Fruit fly (Drosophila melanogaster) whole organism, embryonic: ENCODE data around the gene CG31463.

ENCODE experiments used
- Antp ChIP-seq: fragments of 200-800 bp; sonication (Bioruptor generic); optimal IDR thresholded peaks from 3 replicates; lab custom pipeline; 2016; ENCODE audit warnings: missing biosample characterization, missing genetic modification characterization
- BtbVII ChIP-seq: fragments of 200-800 bp; sonication (Bioruptor generic); optimal IDR thresholded peaks from 3 replicates; lab custom pipeline; 2017; ENCODE audit warnings: missing biosample characterization, mild to moderate bottlenecking, missing genetic modification characterization
- CG10267 ChIP-seq: fragments of 200-800 bp; sonication (Bioruptor generic); optimal IDR thresholded peaks from 2 replicates; lab custom pipeline; 2018; ENCODE audit warnings: missing biosample characterization, mild to moderate bottlenecking, missing genetic modification characterization, moderate library complexity
- CG10274 ChIP-seq: fragments of 200-800 bp; sonication (Bioruptor generic); optimal IDR thresholded peaks from 3 replicates; lab custom pipeline; 2017; ENCODE audit warnings: missing biosample characterization, mild to moderate bottlenecking, missing genetic modification characterization
- CG10543 ChIP-seq: fragments of 200-800 bp; sonication (Bioruptor generic); optimal IDR thresholded peaks from 3 replicates; lab custom pipeline; 2017; ENCODE audit warnings: missing biosample characterization, mild to moderate bottlenecking, missing genetic modification characterization, moderate library complexity
- CG12236 ChIP-seq: fragments of 200-800 bp; sonication (Bioruptor generic); optimal IDR thresholded peaks from 2 replicates; lab custom pipeline; 2016; ENCODE audit warnings: missing biosample characterization, missing genetic modification characterization
- CG12769 ChIP-seq: fragments of 200-800 bp; sonication (Bioruptor generic); optimal IDR thresholded peaks from 2 replicates; lab custom pipeline; 2019; ENCODE audit warnings: missing biosample characterization, mild to moderate bottlenecking, missing genetic modification characterization, moderate library complexity
- CG13624 ChIP-seq: fragments of 200-800 bp; sonication (Bioruptor generic); optimal IDR thresholded peaks from 2 replicates; lab custom pipeline; 2016; ENCODE audit warnings: missing biosample characterization, missing genetic modification characterization
- CG14965 ChIP-seq: fragments of 200-800 bp; sonication (Bioruptor generic); optimal IDR thresholded peaks from 2 replicates; lab custom pipeline; 2016; ENCODE audit warnings: missing biosample characterization, missing genetic modification characterization, borderline replicate concordance
- CG33557 ChIP-seq: fragments of 200-800 bp; sonication (Bioruptor generic); optimal IDR thresholded peaks from 2 replicates; lab custom pipeline; 2019; ENCODE audit warnings: missing biosample characterization, mild to moderate bottlenecking, missing genetic modification characterization, moderate library complexity
- CG3838 ChIP-seq: fragments of 200-800 bp; sonication (Bioruptor generic); optimal IDR thresholded peaks from 3 replicates; lab custom pipeline; 2016; ENCODE audit warnings: missing biosample characterization, missing genetic modification characterization
- CG6272 ChIP-seq: fragments of 200-800 bp; sonication (Bioruptor generic); IDR thresholded peaks from 2 replicates; pipeline ENCODE4 v1.3.6; 2022; ENCODE audit warnings: missing biosample characterization, missing genetic modification characterization
- CG8359 ChIP-seq: fragments of 200-800 bp; sonication (Bioruptor generic); optimal IDR thresholded peaks from 2 replicates; lab custom pipeline; 2017; ENCODE audit warnings: missing biosample characterization, mild to moderate bottlenecking, missing genetic modification characterization, borderline replicate concordance
- CrebB ChIP-seq: fragments of 200-800 bp; sonication (Bioruptor generic); optimal IDR thresholded peaks from 3 replicates; lab custom pipeline; 2018; ENCODE audit warnings: missing biosample characterization, mild to moderate bottlenecking, missing genetic modification characterization
- Ets65A ChIP-seq: fragments of 200-800 bp; sonication (Bioruptor generic); peaks from one replicate; lab custom pipeline; 2016; ENCODE audit warnings: missing biosample characterization, missing genetic modification characterization
- Hr39 ChIP-seq: fragments of >200 bp; optimal IDR thresholded peaks from 2 replicates; lab custom pipeline; 2017
- Lhr ChIP-seq: fragments of 200-800 bp; sonication (Bioruptor generic); optimal IDR thresholded peaks from 3 replicates; lab custom pipeline; 2017; ENCODE audit warnings: mild to moderate bottlenecking, missing biosample characterization, missing genetic modification reagents, missing genetic modification characterization
- Mad ChIP-seq: fragments of 200-800 bp; sonication (Bioruptor generic); optimal IDR thresholded peaks from 2 replicates; lab custom pipeline; 2016; ENCODE audit warnings: missing biosample characterization, missing genetic modification characterization
- Med ChIP-seq: fragments of 200-800 bp; sonication (Bioruptor generic); peaks from one replicate; lab custom pipeline; 2016; ENCODE audit warnings: missing biosample characterization, missing genetic modification characterization, mild to moderate bottlenecking, inconsistent platforms, moderate library complexity
- Ravus ChIP-seq: fragments of 200-800 bp; sonication (Bioruptor generic); IDR thresholded peaks from 2 replicates; pipeline ENCODE4 v1.3.6; 2022; ENCODE audit warnings: missing biosample characterization, missing genetic modification characterization
- Stat92E ChIP-seq, 3 experiments: fragments of >200 bp in 2 of 3; fragments of 200-800 bp in 1 of 3; sonication (Bioruptor generic) in 1 of 3; optimal IDR thresholded peaks; 2 replicates each; lab custom pipeline; 2017 to 2019; ENCODE audit warnings: missing biosample characterization in 3 of 3, missing genetic modification characterization in 3 of 3, mild to moderate bottlenecking in 1 of 3, moderate library complexity in 1 of 3
- Trl ChIP-seq, 3 experiments: fragments of >200 bp in 2 of 3; fragments of 200-800 bp in 1 of 3; sonication (Bioruptor generic) in 1 of 3; optimal IDR thresholded peaks; 2 replicates in 1 of 3; 3 replicates in 2 of 3; lab custom pipeline; 2016 to 2017; ENCODE audit warnings: missing biosample characterization in 1 of 3, missing genetic modification characterization in 1 of 3
- Usf ChIP-seq: fragments of 200-800 bp; sonication (Bioruptor generic); optimal IDR thresholded peaks from 2 replicates; lab custom pipeline; 2017; ENCODE audit warnings: missing genotype, missing biosample characterization, missing genetic modification characterization
- amos ChIP-seq: fragments of 200-800 bp; sonication (Bioruptor generic); IDR thresholded peaks from 2 replicates; pipeline ENCODE4 v1.3.6; 2022; ENCODE audit warnings: missing biosample characterization, missing genetic modification characterization; ENCODE audit not compliant: partially characterized antibody
- ara ChIP-seq: fragments of 200-800 bp; sonication (Bioruptor generic); IDR thresholded peaks from 2 replicates; pipeline ENCODE4 v1.3.6; 2022; ENCODE audit warnings: missing biosample characterization, missing genetic modification characterization
- cad ChIP-seq: fragments of >200 bp; optimal IDR thresholded peaks from 2 replicates; lab custom pipeline; 2017; ENCODE audit warnings: missing biosample characterization, missing genetic modification characterization
- chinmo ChIP-seq: fragments of 200-800 bp; sonication (Bioruptor generic); IDR thresholded peaks from 4 replicates; pipeline ENCODE4 v1.3.6; 2022; ENCODE audit warnings: missing biosample characterization, missing genetic modification characterization; ENCODE audit not compliant: partially characterized antibody
- ci ChIP-seq: fragments of 200-800 bp; sonication (Bioruptor generic); IDR thresholded peaks from 3 replicates; pipeline ENCODE4 v1.3.6; 2022; ENCODE audit warnings: missing biosample characterization, missing genetic modification characterization
- corto ChIP-seq: fragments of 200-800 bp; sonication (Bioruptor generic); optimal IDR thresholded peaks from 2 replicates; lab custom pipeline; 2016; ENCODE audit warnings: missing biosample characterization, mild to moderate bottlenecking, missing genetic modification characterization, moderate library complexity
- crol ChIP-seq: fragments of 200-800 bp; sonication (Bioruptor generic); IDR thresholded peaks from 2 replicates; pipeline ENCODE4 v1.3.6; 2022; ENCODE audit warnings: missing biosample characterization, missing genetic modification characterization
- dimm ChIP-seq: fragments of 200-800 bp; sonication (Bioruptor generic); IDR thresholded peaks from 2 replicates; pipeline ENCODE4 v1.3.6; 2022; ENCODE audit warnings: missing biosample characterization, missing genetic modification characterization
- dpn ChIP-seq, 2 experiments: fragments of 200-800 bp; sonication (Bioruptor generic); optimal IDR thresholded peaks; 3 replicates each; lab custom pipeline; 2016; ENCODE audit warnings: missing biosample characterization in 2 of 2, missing genetic modification characterization in 2 of 2
- insv ChIP-seq, 2 experiments: fragments of 200-800 bp; sonication (Bioruptor generic); optimal IDR thresholded peaks; 3 replicates each; lab custom pipeline; 2016 to 2018; ENCODE audit warnings: missing biosample characterization in 2 of 2, missing genetic modification characterization in 2 of 2
- inv ChIP-seq: fragments of 200-800 bp; sonication (Bioruptor generic); IDR thresholded peaks from 2 replicates; pipeline ENCODE4 v1.3.6; 2022; ENCODE audit warnings: missing biosample characterization, missing genetic modification characterization; ENCODE audit not compliant: partially characterized antibody
- lab ChIP-seq: fragments of 200-800 bp; sonication (Bioruptor generic); optimal IDR thresholded peaks from 3 replicates; lab custom pipeline; 2017; ENCODE audit warnings: missing biosample characterization, missing genetic modification characterization, mild to moderate bottlenecking, moderate library complexity, missing genetic modification reagents
- mam ChIP-seq: fragments of 200-800 bp; sonication (Bioruptor generic); optimal IDR thresholded peaks from 3 replicates; lab custom pipeline; 2016; ENCODE audit warnings: missing biosample characterization, missing genetic modification characterization
- onecut ChIP-seq: fragments of 200-800 bp; sonication (Bioruptor generic); IDR thresholded peaks from 2 replicates; pipeline ENCODE4 v1.3.6; 2022; ENCODE audit warnings: missing biosample characterization, missing genetic modification characterization
- scrt ChIP-seq: fragments of 200-800 bp; sonication (Bioruptor generic); optimal IDR thresholded peaks from 2 replicates; lab custom pipeline; 2018; ENCODE audit warnings: missing biosample characterization, mild to moderate bottlenecking, missing genetic modification characterization, moderate library complexity
- seq ChIP-seq: fragments of 200-800 bp; sonication (Bioruptor generic); IDR thresholded peaks from 2 replicates; pipeline ENCODE4 v1.3.6; 2022; ENCODE audit warnings: missing biosample characterization, missing genetic modification characterization
- sisA ChIP-seq: fragments of 200-800 bp; sonication (Bioruptor generic); IDR thresholded peaks from 2 replicates; pipeline ENCODE4 v1.3.6; 2022; ENCODE audit warnings: missing biosample characterization, missing genetic modification characterization
- tll ChIP-seq, 2 experiments: fragments of 200-800 bp in 1 of 2; fragments of >200 bp in 1 of 2; sonication (Bioruptor generic) in 1 of 2; optimal IDR thresholded peaks; 2 replicates each; lab custom pipeline; 2017 to 2019; ENCODE audit warnings: missing biosample characterization in 2 of 2, missing genetic modification characterization in 2 of 2, mild to moderate bottlenecking in 1 of 2, moderate library complexity in 1 of 2
- ttk ChIP-seq: fragments of 200-800 bp; sonication (Bioruptor generic); IDR thresholded peaks from 2 replicates; pipeline ENCODE4 v2.1.2; 2022; ENCODE audit warnings: missing biosample characterization, missing genetic modification characterization
- unc-4 ChIP-seq: fragments of 200-800 bp; sonication (Bioruptor generic); IDR thresholded peaks from 2 replicates; pipeline ENCODE4 v1.3.6; 2022; ENCODE audit warnings: missing biosample characterization, missing genetic modification characterization; ENCODE audit not compliant: partially characterized antibody
- usp ChIP-seq: fragments of >200 bp; optimal IDR thresholded peaks from 2 replicates; lab custom pipeline; 2017; ENCODE audit warnings: missing biosample characterization, missing genetic modification characterization
- zfh1 ChIP-seq: fragments of 200-800 bp; sonication (Bioruptor generic); IDR thresholded peaks from 3 replicates; pipeline ENCODE4 v1.3.6; 2022; ENCODE audit warnings: missing biosample characterization, missing genetic modification characterization

Gene CG31463

dm6 chr3R:8306188-8306926 lies 14.2 kb downstream of the CG31463 start (continued):
- TF ChIP-seq CG33557 (GFP tag; lab: Kevin White, UChicago), result peak; percentile 8
- TF ChIP-seq CG12769, result no peak
- TF ChIP-seq ci (GFP tag; lab: Robert Waterston, UW), result 0 out of 3 replicates have a peak, but pooled peaks have one; percentile 20
- TF ChIP-seq Hr39 (lab: Kevin White, UChicago), result no peak
- TF ChIP-seq seq (GFP tag; lab: Robert Waterston, UW), result no peak
- TF ChIP-seq Stat92E (GFP tag; optimal IDR thresholded peaks at IDR 0.05; lab: Kevin White, UChicago), result peak in 1 of 3 experiments; percentile 59
- TF ChIP-seq onecut, result 0 out of 2 replicates have a peak, but pooled peaks have one; percentile 5
- peak; percentile 98 to 100 for TF ChIP-seq insv (GFP tag; optimal IDR thresholded peaks at IDR 0.05; lab: Kevin White, UChicago)
- TF ChIP-seq crol (GFP tag; lab: Robert Waterston, UW), result peak; percentile 91
- TF ChIP-seq CG13624 (GFP tag; lab: Kevin White, UChicago), result no peak
- no peak for TF ChIP-seq ara (GFP tag; lab: Robert Waterston, UW)
- no peak for TF ChIP-seq Ravus
- peak; percentile 68 for TF ChIP-seq amos
- peak; percentile 15; the same call in 1 of the 2 replicates for TF ChIP-seq unc-4 (GFP tag; lab: Robert Waterston, UW)
- TF ChIP-seq lab, result no peak
- TF ChIP-seq mam (GFP tag; lab: Kevin White, UChicago), result no peak
- no peak for TF ChIP-seq scrt (GFP tag; lab: Kevin White, UChicago)
- no peak for TF ChIP-seq Trl (optimal IDR thresholded peaks at IDR 0.05; lab: Kevin White, UChicago)
- no peak for TF ChIP-seq Trl (GFP tag; optimal IDR thresholded peaks at IDR 0.05; lab: Kevin White, UChicago)
- TF ChIP-seq CG3838, result no peak
- no peak for TF ChIP-seq CG10543 (GFP tag; lab: Kevin White, UChicago)
- TF ChIP-seq CG6272, result no peak

- TF ChIP-seq Usf (GFP tag; lab: Kevin White, UChicago) (no peak), chinmo (GFP tag; lab: Robert Waterston, UW) (no peak), corto (GFP tag; lab: Kevin White, UChicago) (no peak), Lhr (GFP tag; lab: Kevin White, UChicago) (no peak), Ets65A (GFP tag; lab: Kevin White, UChicago) (peak; percentile 90), dimm (GFP tag; lab: Robert Waterston, UW) (no peak)
Observed at dm6 chr3R:8306927-8307261, 14.8 kb downstream of the CG31463 start.

dm6 chr3R:8307283-8307682 lies 15.1 kb downstream of the CG31463 start:
- peak in 1 of 2 experiments; percentile 94 for TF ChIP-seq tll (GFP tag; optimal IDR thresholded peaks at IDR 0.05; lab: Kevin White, UChicago)
- TF ChIP-seq sisA (GFP tag; lab: Robert Waterston, UW), result no peak
- TF ChIP-seq CG10267 (tag; lab: Kevin White, UChicago), result no peak
- no peak for TF ChIP-seq ci (GFP tag; lab: Robert Waterston, UW)
- peak; percentile 36 for TF ChIP-seq Med (GFP tag; lab: Kevin White, UChicago)
- TF ChIP-seq cad, result peak; percentile 82

dm6 chr3R:8308515-8308959 lies 16.4 kb downstream of the CG31463 start, which contains the start of gene tex:
Gene tex (minus strand): TSS chr3R:8308645.
- no peak for TF ChIP-seq ttk (GFP tag; lab: Robert Waterston, UW)
- TF ChIP-seq CG12236 (GFP tag; lab: Kevin White, UChicago), result peak; percentile 52
- TF ChIP-seq CG3838, result no peak
- no peak for TF ChIP-seq Antp (GFP tag; lab: Kevin White, UChicago)
- TF ChIP-seq usp (GFP tag; lab: Kevin White, UChicago), result no peak
- TF ChIP-seq dpn (GFP tag; optimal IDR thresholded peaks at IDR 0.05; lab: Kevin White, UChicago), result no peak
- no peak for TF ChIP-seq CrebB (tag; lab: Kevin White, UChicago)
- no peak for TF ChIP-seq CG14965 (GFP tag; lab: Kevin White, UChicago)
- TF ChIP-seq inv (GFP tag; lab: Robert Waterston, UW), result no peak
- TF ChIP-seq CG8359, result peak; percentile 46
- no peak for TF ChIP-seq zfh1 (GFP tag; lab: Robert Waterston, UW)
- no peak for TF ChIP-seq CG10274 (GFP tag; lab: Kevin White, UChicago)
- TF ChIP-seq lab, result no peak
- no peak for TF ChIP-seq BtbVII
- TF ChIP-seq Mad, result no peak
